Worm (Caenorhabditis elegans) whole organism, L4/young adult: ENCODE results near the gene skn-1.

Experiments used
- W03F9.2 ChIP-seq: fragments of 150-350 bp; optimal IDR thresholded peaks from 2 replicates; lab custom pipeline; 2014; ENCODE audit warnings: missing biosample characterization, missing genetic modification characterization
- dao-5 ChIP-seq: sonication (generic microtip); optimal IDR thresholded peaks from 2 replicates; lab custom pipeline; 2016; ENCODE audit warnings: missing genotype, missing genetic modification characterization, moderate library complexity, missing compliant biosample characterization
- him-1 ChIP-seq: sonication (generic microtip); optimal IDR thresholded peaks from 2 replicates; lab custom pipeline; 2016; ENCODE audit warnings: missing genotype, missing genetic modification reagents, missing genetic modification characterization, missing compliant biosample characterization

The skn-1 gene

ce11 chrIV:5653649-5654048 lies 6.5 kb downstream of the skn-1 start, which contains the start of gene clec-178:
clec-178 (plus strand) TSS chrIV:5653949.
- TF ChIP-seq W03F9.2 (tag; lab: Kevin White, UChicago) = no peak
- no peak for TF ChIP-seq him-1 (tag; lab: Kevin White, UChicago)
- no peak for TF ChIP-seq dao-5 (tag; lab: Kevin White, UChicago)

ce11 chrIV:5652811-5653483 lies 7.2 kb downstream of the skn-1 start:
- TF ChIP-seq W03F9.2 (tag; lab: Kevin White, UChicago) = no peak
- no peak for TF ChIP-seq him-1 (tag; lab: Kevin White, UChicago)
- no peak for TF ChIP-seq dao-5 (tag; lab: Kevin White, UChicago)

ce11 chrIV:5650761-5651332 lies 9.3 kb downstream of the skn-1 start:
- no peak for TF ChIP-seq W03F9.2 (tag; lab: Kevin White, UChicago)
- TF ChIP-seq him-1 (tag; lab: Kevin White, UChicago) = no peak
- TF ChIP-seq dao-5 (tag; lab: Kevin White, UChicago) = no peak

ce11 chrIV:5649073-5649583 lies 11.1 kb downstream of the skn-1 start, which contains the start of gene csn-5:
csn-5 (plus strand) TSS chrIV:5649533.
- TF ChIP-seq dao-5 (tag; lab: Kevin White, UChicago) = no peak
- no peak for TF ChIP-seq him-1 (tag; lab: Kevin White, UChicago)
- TF ChIP-seq W03F9.2 (tag; lab: Kevin White, UChicago) = no peak

- TF ChIP-seq W03F9.2 (tag; lab: Kevin White, UChicago) (no peak), dao-5 (tag; lab: Kevin White, UChicago) (no peak), him-1 (tag; lab: Kevin White, UChicago) (no peak)
Observed at ce11 chrIV:5645514-5646052, 14.6 kb downstream of the skn-1 start, which contains the start of the genes srd-8 and B0547.2. srd-8 (minus strand) TSS chrIV:5645614. B0547.2 (plus strand) TSS chrIV:5646002.

- no peak for TF ChIP-seq W03F9.2 (tag; lab: Kevin White, UChicago)
- TF ChIP-seq dao-5 (tag; lab: Kevin White, UChicago) = no peak
- TF ChIP-seq him-1 (tag; lab: Kevin White, UChicago) = no peak
Observed at ce11 chrIV:5635551-5635950, 24.6 kb downstream of the skn-1 start, which contains the start of gene srd-13. srd-13 (minus strand) TSS chrIV:5635651.

ce11 chrIV:5632536-5632935 lies 27.6 kb downstream of the skn-1 start:
- TF ChIP-seq dao-5 (tag; lab: Kevin White, UChicago) (no peak), W03F9.2 (tag; lab: Kevin White, UChicago) (no peak), him-1 (tag; lab: Kevin White, UChicago) (no peak)

ce11 chrIV:5631628-5632027 lies 28.6 kb downstream of the skn-1 start, which contains the start of gene ttbk-8.2:
ttbk-8.2 (plus strand) TSS chrIV:5631928.
- TF ChIP-seq him-1 (tag; lab: Kevin White, UChicago) (no peak), dao-5 (tag; lab: Kevin White, UChicago) (no peak)

ce11 chrIV:5630156-5630555 lies 30.0 kb downstream of the skn-1 start, which contains the start of gene srd-12:
srd-12 (minus strand) TSS chrIV:5630256.
- TF ChIP-seq dao-5 (tag; lab: Kevin White, UChicago) (no peak), W03F9.2 (tag; lab: Kevin White, UChicago) (no peak), him-1 (tag; lab: Kevin White, UChicago) (no peak)

- no peak for TF ChIP-seq dao-5 (tag; lab: Kevin White, UChicago)
- TF ChIP-seq W03F9.2 (tag; lab: Kevin White, UChicago) = no peak
- TF ChIP-seq him-1 (tag; lab: Kevin White, UChicago) = no peak
Observed at ce11 chrIV:5627056-5627455, 33.1 kb downstream of the skn-1 start, which contains the start of gene srsx-14. srsx-14 (minus strand) TSS chrIV:5627156.

- TF ChIP-seq him-1 (tag; lab: Kevin White, UChicago) = no peak
- no peak for TF ChIP-seq dao-5 (tag; lab: Kevin White, UChicago)
- no peak for TF ChIP-seq W03F9.2 (tag; lab: Kevin White, UChicago)
Observed at ce11 chrIV:5623718-5624117, 36.5 kb downstream of the skn-1 start, which contains the start of gene srsx-15. srsx-15 (minus strand) TSS chrIV:5623818.

ce11 chrIV:5619643-5620042 lies 40.5 kb downstream of the skn-1 start, which contains the start of gene srsx-16:
srsx-16 (minus strand) TSS chrIV:5619743.
- TF ChIP-seq him-1 (tag; lab: Kevin White, UChicago) (no peak), dao-5 (tag; lab: Kevin White, UChicago) (no peak), W03F9.2 (tag; lab: Kevin White, UChicago) (no peak)

- no peak for TF ChIP-seq dao-5 (tag; lab: Kevin White, UChicago)
- no peak for TF ChIP-seq W03F9.2 (tag; lab: Kevin White, UChicago)
- no peak for TF ChIP-seq him-1 (tag; lab: Kevin White, UChicago)
Observed at ce11 chrIV:5614558-5615026, 45.6 kb downstream of the skn-1 start, which contains the start of gene C39H7.4. C39H7.4 (minus strand) TSS chrIV:5614608.
